Worm (Caenorhabditis elegans) whole organism, midembryonic: ENCODE data around the gene srt-67.

Experiments
- T22C8.4 ChIP-seq: fragments of 200-800 bp; sonication (Bioruptor generic); IDR thresholded peaks from 2 replicates; pipeline ENCODE4 v1.3.6; 2022; ENCODE audit warnings: missing genetic modification characterization, missing compliant biosample characterization
- cog-1 ChIP-seq: sonication (generic microtip); optimal IDR thresholded peaks from 2 replicates; lab custom pipeline; 2016; ENCODE audit warnings: missing genetic modification characterization, missing compliant biosample characterization
- flt-1 ChIP-seq: fragments of 200-800 bp; sonication (Bioruptor generic); IDR thresholded peaks from 2 replicates; pipeline ENCODE4 v1.3.6; 2022; ENCODE audit warnings: missing genetic modification characterization, missing compliant biosample characterization
- klf-2 ChIP-seq: fragments of 200-800 bp; sonication (Bioruptor generic); conservative IDR thresholded peaks from 2 replicates; pipeline ENCODE4 v1.3.6; 2022; ENCODE audit warnings: missing genetic modification reagents, missing genetic modification characterization, missing compliant biosample characterization
- med-1 ChIP-seq: sonication (generic microtip); optimal IDR thresholded peaks from 2 replicates; lab custom pipeline; 2017; ENCODE audit warnings: missing genetic modification characterization, mild to moderate bottlenecking, missing compliant biosample characterization, antibody characterized with exemption, missing genetic modification reagents; ENCODE audit not compliant: insufficient read depth
- ref-1 ChIP-seq: fragments of 200-800 bp; sonication (Bioruptor generic); conservative IDR thresholded peaks from 2 replicates; pipeline ENCODE4 v1.3.6; 2022; ENCODE audit warnings: missing genetic modification reagents, missing genetic modification characterization, missing compliant biosample characterization
- ztf-23 ChIP-seq: fragments of 200-800 bp; sonication (Bioruptor generic); IDR thresholded peaks from 2 replicates; pipeline ENCODE4 v1.3.6; 2022; ENCODE audit warnings: missing genetic modification reagents, missing genetic modification characterization, missing compliant biosample characterization

DNA sequence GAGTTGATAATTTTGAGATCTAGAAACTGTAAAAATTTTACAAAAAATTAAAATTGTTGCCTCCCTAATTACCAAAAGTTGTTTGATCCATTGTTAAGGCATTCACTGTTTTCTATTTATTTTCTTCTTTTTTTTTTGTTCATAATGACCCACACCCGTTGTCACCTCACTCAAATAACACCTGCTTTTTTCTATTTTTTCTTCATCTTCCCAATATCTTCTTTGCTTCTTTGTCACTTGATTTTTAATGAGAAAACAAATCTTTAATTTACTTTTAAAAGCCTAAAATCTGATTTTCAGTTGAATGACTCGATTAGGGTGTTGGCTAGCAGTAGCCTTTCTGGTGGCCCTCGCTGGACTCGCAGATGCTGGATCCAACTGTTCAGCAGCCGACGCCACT, 46.1 kb upstream of the srt-67 start, which contains the start of gene ncx-2:
- TF ChIP-seq flt-1 (GFP tag; lab: Robert Waterston, UW) (no peak), ztf-23 (GFP tag; lab: Robert Waterston, UW) (no peak), T22C8.4 (no peak), klf-2 (no peak), ref-1 (GFP tag; lab: Robert Waterston, UW) (no peak), cog-1 (tag; lab: Kevin White, UChicago) (no peak), med-1 (GFP tag; lab: Kevin White, UChicago) (no peak)
